Fruit fly (Drosophila melanogaster): ENCODE data around the gene RhoGAP71E.

RhoGAP71E gene

dm6 chr3L:15543467-15543866 is 45.2 kb upstream of the RhoGAP71E start (continued):
- peak; percentile 91 for TF ChIP-seq vvl (GFP tag; IDR thresholded peaks at IDR 0.05)
- no peak for TF ChIP-seq CG15269 (tag; optimal IDR thresholded peaks at IDR 0.05)
- no peak for TF ChIP-seq CG8924 (tag; optimal IDR thresholded peaks at IDR 0.05)
- no peak for TF ChIP-seq CG3065 (GFP tag; optimal IDR thresholded peaks at IDR 0.05)
- no peak for TF ChIP-seq CG18011 (GFP tag; optimal IDR thresholded peaks at IDR 0.05)
- no peak for TF ChIP-seq CG9609 (GFP tag; optimal IDR thresholded peaks at IDR 0.05)

dm6 chr3L:15544455-15545415 is 43.9 kb upstream of the RhoGAP71E start:
- TF ChIP-seq exex (tag; optimal IDR thresholded peaks at IDR 0.05), result no peak
- peak; percentile 23 for TF ChIP-seq phol (tag; optimal IDR thresholded peaks at IDR 0.05)
- TF ChIP-seq CG10979 (tag; optimal IDR thresholded peaks at IDR 0.05), result peak; percentile 8
- no peak for TF ChIP-seq lola (GFP tag; optimal IDR thresholded peaks at IDR 0.05)
- TF ChIP-seq Asciz (GFP tag; optimal IDR thresholded peaks at IDR 0.05), result peak; percentile 26
- no peak for TF ChIP-seq pan (optimal IDR thresholded peaks at IDR 0.05)
- TF ChIP-seq pan (GFP tag; optimal IDR thresholded peaks at IDR 0.05 in 1 of 2, IDR thresholded peaks at IDR 0.05 in 1 of 2), result peak in 1 of 2 experiments; percentile 19
- peak in 1 of 2 experiments; percentile 20 for TF ChIP-seq bsh (GFP tag; optimal IDR thresholded peaks at IDR 0.05)
- TF ChIP-seq vfl (GFP tag; optimal IDR thresholded peaks at IDR 0.05), result no peak
- no peak for TF ChIP-seq HHEX (GFP tag; optimal IDR thresholded peaks at IDR 0.05)
- no peak for TF ChIP-seq Rfx (GFP tag; IDR thresholded peaks at IDR 0.05)
- TF ChIP-seq Sox102F (GFP tag; optimal IDR thresholded peaks at IDR 0.05), result peak; percentile 17
- no peak for TF ChIP-seq tll (GFP tag; optimal IDR thresholded peaks at IDR 0.05)
- TF ChIP-seq CG4424 (GFP tag; optimal IDR thresholded peaks at IDR 0.05), result peak; percentile 15
- no peak for TF ChIP-seq gt (GFP tag; IDR thresholded peaks at IDR 0.05)
- TF ChIP-seq az2 (GFP tag; optimal IDR thresholded peaks at IDR 0.05), result no peak
- no peak for TF ChIP-seq CG6689 (GFP tag; IDR thresholded peaks at IDR 0.05)
- TF ChIP-seq Med (GFP tag), result peak; percentile 3
- TF ChIP-seq CG2129 (GFP tag; IDR thresholded peaks at IDR 0.05; ENCODE audit: partially characterized antibody), result no peak
- no peak for TF ChIP-seq al (GFP tag; IDR thresholded peaks at IDR 0.05)
- TF ChIP-seq row (GFP tag; IDR thresholded peaks at IDR 0.05), result 0 out of 3 replicates have a peak, but pooled peaks have one; percentile 10
- no peak for TF ChIP-seq CG1602 (GFP tag; optimal IDR thresholded peaks at IDR 0.05)
- no peak for TF ChIP-seq Dbx (GFP tag; IDR thresholded peaks at IDR 0.05)
- no peak for TF ChIP-seq Mrtf (GFP tag; IDR thresholded peaks at IDR 0.05)
- TF ChIP-seq CG11093 (GFP tag; IDR thresholded peaks at IDR 0.05), result no peak
- TF ChIP-seq ftz-f1 (GFP tag; optimal IDR thresholded peaks at IDR 0.05), result no peak
- peak; percentile 31 for TF ChIP-seq CG1603 (tag; optimal IDR thresholded peaks at IDR 0.05)
- peak; percentile 66 for TF ChIP-seq sens (GFP tag)
- TF ChIP-seq CG30403 (GFP tag; optimal IDR thresholded peaks at IDR 0.05), result no peak
- no peak for TF ChIP-seq slp2 (GFP tag; optimal IDR thresholded peaks at IDR 0.05)
- peak; percentile 12; the same call in 1 of the 2 replicates for TF ChIP-seq vvl (GFP tag; IDR thresholded peaks at IDR 0.05)
- TF ChIP-seq gem (tag; optimal IDR thresholded peaks at IDR 0.05), result peak; percentile 4
- TF ChIP-seq CG4820 (GFP tag; optimal IDR thresholded peaks at IDR 0.05), result no peak
- TF ChIP-seq C15 (GFP tag; IDR thresholded peaks at IDR 0.05), result no peak
- TF ChIP-seq CG14710 (tag; optimal IDR thresholded peaks at IDR 0.05), result peak; percentile 6
- TF ChIP-seq CG31224 (GFP tag; IDR thresholded peaks at IDR 0.05), result no peak
- TF ChIP-seq Ets65A (GFP tag), result peak; percentile 60
- 0 out of 3 replicates have a peak, but pooled peaks have one; percentile 26 for TF ChIP-seq ase (GFP tag; IDR thresholded peaks at IDR 0.05)
- peak; percentile 16; the same call in 1 of the 4 replicates for TF ChIP-seq Gug (GFP tag; IDR thresholded peaks at IDR 0.05)
- TF ChIP-seq cg (GFP tag; optimal IDR thresholded peaks at IDR 0.05), result peak; percentile 88
- no peak for TF ChIP-seq en (GFP tag; optimal IDR thresholded peaks at IDR 0.05)
- 0 out of 2 replicates have a peak, but pooled peaks have one; percentile 17 for TF ChIP-seq lmd (GFP tag; IDR thresholded peaks at IDR 0.05)

Measured in whole organism, embryonic.